Worm (Caenorhabditis elegans) whole organism, late embryonic: Measurements from ENCODE around the gene C34C6.3.

Experiments
- ceh-22 ChIP-seq: sonication (generic microtip); optimal IDR thresholded peaks from 2 replicates; lab custom pipeline; 2017; ENCODE audit warnings: missing biosample characterization, missing genetic modification characterization
- ceh-48 ChIP-seq: sonication (generic microtip); optimal IDR thresholded peaks from 2 replicates; lab custom pipeline; 2016; ENCODE audit warnings: missing genetic modification characterization, inconsistent platforms, missing compliant biosample characterization
- hlh-30 ChIP-seq: sonication (generic microtip); optimal IDR thresholded peaks from 2 replicates; lab custom pipeline; 2017; ENCODE audit warnings: antibody characterized with exemption, missing genetic modification characterization, missing compliant biosample characterization; ENCODE audit not compliant: insufficient read depth
- mec-3 ChIP-seq: sonication (generic microtip); optimal IDR thresholded peaks from 2 replicates; lab custom pipeline; 2016; ENCODE audit warnings: borderline replicate concordance, missing genetic modification characterization, missing compliant biosample characterization

DNA sequence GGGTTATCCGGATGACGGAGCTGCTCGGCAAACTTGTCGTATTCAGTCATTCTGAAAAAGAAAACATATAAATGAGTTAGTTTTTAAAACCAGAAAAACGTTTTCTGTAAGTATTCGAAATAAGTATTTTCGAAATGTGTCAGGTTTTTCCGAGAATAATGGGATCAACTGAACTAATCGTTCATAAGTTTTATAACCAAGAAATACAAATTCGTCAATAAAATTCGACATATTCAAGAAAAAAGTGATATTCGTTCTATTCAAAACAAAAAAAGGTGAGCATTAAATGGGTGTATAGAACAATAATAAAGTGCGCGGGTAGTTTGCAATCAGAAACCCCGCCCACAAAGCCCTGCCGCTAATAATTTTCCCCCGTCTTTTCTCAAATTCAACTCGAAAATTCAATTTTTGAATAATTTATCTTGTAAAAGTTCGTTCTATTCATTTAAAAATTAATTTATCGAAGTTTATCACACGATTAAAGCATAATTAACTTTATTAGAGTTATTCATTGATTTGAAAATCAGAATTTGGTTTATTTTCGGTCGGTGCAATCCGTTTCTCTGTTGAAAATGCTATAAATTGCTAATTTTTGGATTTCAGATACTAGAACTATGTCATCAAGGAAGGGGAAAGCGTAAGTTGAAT lies 24.6 kb downstream of the C34C6.3 start, which contains the start of the genes cyn-11 and T01B7.5:
- TF ChIP-seq mec-3 (tag; lab: Kevin White, UChicago): no peak
- TF ChIP-seq ceh-48 (tag; lab: Kevin White, UChicago): no peak
- TF ChIP-seq ceh-22 (tag; lab: Kevin White, UChicago): no peak
- TF ChIP-seq hlh-30 (tag; lab: Kevin White, UChicago): no peak
